Worm (Caenorhabditis elegans) whole organism, L4 larva: Measurements from ENCODE around the gene C04F5.2.

Experiments used
- Y5F2A.4 ChIP-seq: fragments of 200-800 bp; sonication (Bioruptor generic); optimal IDR thresholded peaks from 2 replicates; lab custom pipeline; 2018; ENCODE audit warnings: mild to moderate bottlenecking, missing genetic modification characterization, missing compliant biosample characterization
- ZK546.5 ChIP-seq, 2 experiments: sonication (generic microtip); optimal IDR thresholded peaks; 2 replicates each; lab custom pipeline; 2017; ENCODE audit warnings: missing biosample characterization in 2 of 2, missing genetic modification characterization in 2 of 2
- daf-16 ChIP-seq, 3 experiments: sonication (generic microtip); optimal IDR thresholded peaks; 2 replicates each; lab custom pipeline; 2016 to 2017; ENCODE audit warnings: missing genetic modification characterization in 3 of 3, missing genetic modification reagents in 3 of 3, mild to moderate bottlenecking in 2 of 3, missing compliant biosample characterization in 2 of 3, missing biosample characterization in 1 of 3, moderate library complexity in 1 of 3
- lin-13 ChIP-seq: fragments of 150-350 bp; optimal IDR thresholded peaks from 2 replicates; lab custom pipeline; 2014; ENCODE audit warnings: missing biosample characterization, missing genetic modification reagents, missing genetic modification characterization
- lsy-2 ChIP-seq, 2 experiments: fragments of 150-350 bp in 1 of 2; sonication (generic microtip) in 1 of 2; optimal IDR thresholded peaks; 2 replicates each; lab custom pipeline; 2014 to 2017; ENCODE audit warnings: missing biosample characterization in 2 of 2, missing genetic modification characterization in 2 of 2
- madf-5 ChIP-seq, 2 experiments: fragments of 200-800 bp; sonication (Bioruptor generic); IDR thresholded peaks; 2 replicates each; pipeline ENCODE4 v1.3.6; 2022; ENCODE audit warnings: missing compliant biosample characterization in 2 of 2, missing genetic modification characterization in 2 of 2
- nhr-77 ChIP-seq: fragments of 150-350 bp; optimal IDR thresholded peaks from 2 replicates; lab custom pipeline; 2014; ENCODE audit warnings: missing biosample characterization, missing genetic modification characterization
- pqm-1 ChIP-seq: sonication (generic microtip); optimal IDR thresholded peaks from 2 replicates; lab custom pipeline; 2017; ENCODE audit warnings: missing biosample characterization, missing genetic modification characterization
- snpc-4 ChIP-seq: fragments of 150-350 bp; optimal IDR thresholded peaks from 2 replicates; lab custom pipeline; 2014; ENCODE audit warnings: missing biosample characterization, missing genetic modification characterization
- unc-62 ChIP-seq, 3 experiments: fragments of 150-350 bp in 1 of 3; sonication (generic microtip); optimal IDR thresholded peaks in 2 of 3; peaks in 1 of 3; 1 replicate in 1 of 3; 2 replicates in 2 of 3; lab custom pipeline; 2014 to 2017; ENCODE audit warnings: missing biosample characterization in 3 of 3, missing genetic modification characterization in 3 of 3, missing genetic modification reagents in 3 of 3, missing genotype in 1 of 3

ce11 chrV:5064761-5065421, 32.0 kb downstream of the C04F5.2 start, which contains the start of gene mlk-1:
- TF ChIP-seq unc-62 (GFP tag; optimal IDR thresholded peaks at IDR 0.05 in 1 of 2; lab: Kevin White, UChicago) (peak in 1 of 2 experiments; percentile 99), unc-62 (tag; optimal IDR thresholded peaks at IDR 0.05; lab: Kevin White, UChicago) (no peak), lin-13 (no peak), Y5F2A.4 (GFP tag; lab: Kevin White, UChicago) (no peak), nhr-77 (tag; lab: Kevin White, UChicago) (peak; percentile 28), snpc-4 (tag; lab: Kevin White, UChicago) (no peak), lsy-2 (tag; optimal IDR thresholded peaks at IDR 0.05; lab: Kevin White, UChicago) (peak; percentile 59 to 64), daf-16 (GFP tag; optimal IDR thresholded peaks at IDR 0.05; lab: Kevin White, UChicago) (no peak), daf-16 (tag; optimal IDR thresholded peaks at IDR 0.05; lab: Kevin White, UChicago) (peak; percentile 31), madf-5 (GFP tag; IDR thresholded peaks at IDR 0.05; lab: Robert Waterston, UW) (no peak), ZK546.5 (tag; optimal IDR thresholded peaks at IDR 0.05; lab: Kevin White, UChicago) (no peak), pqm-1 (peak; percentile 26)
